Fruit fly (Drosophila melanogaster): ENCODE results near the gene CheB74a.
A peak's percentile ranks its signal among the peaks of the same experiment; 100 is the strongest.

The CheB74a gene

dm6 chr3L:17719754-17720153 is at the start of gene CheB74a:
Gene CheB74a (minus strand): TSS chr3L:17719854.
- TF ChIP-seq Abd-B (GFP tag; optimal IDR thresholded peaks at IDR 0.05): no peak
- TF ChIP-seq Hnf4 (GFP tag; optimal IDR thresholded peaks at IDR 0.05): no peak
- TF ChIP-seq lola (GFP tag; optimal IDR thresholded peaks at IDR 0.05): no peak
- TF ChIP-seq psq (GFP tag; optimal IDR thresholded peaks at IDR 0.05): no peak
- no peak for TF ChIP-seq fru (GFP tag; optimal IDR thresholded peaks at IDR 0.05)
- TF ChIP-seq brk (GFP tag; optimal IDR thresholded peaks at IDR 0.05): no peak

- TF ChIP-seq Dif (GFP tag; optimal IDR thresholded peaks at IDR 0.05; ENCODE audit: partially characterized antibody) (no peak), sv (GFP tag; optimal IDR thresholded peaks at IDR 0.05) (no peak)
Measured at dm6 chr3L:17763987-17764386, 44.3 kb upstream of the CheB74a start, which contains the start of the genes Adgf-A and Adgf-A2. Gene Adgf-A (minus strand): TSS chr3L:17764158. Gene Adgf-A2 (minus strand): TSS chr3L:17764158.

dm6 chr3L:17759072-17759747 is 39.6 kb upstream of the CheB74a start, which contains the start of gene CG32181:
Gene CG32181 (plus strand): TSS chr3L:17759697.
- TF ChIP-seq Rel (GFP tag; optimal IDR thresholded peaks at IDR 0.05) (no peak), Rel (tag; optimal IDR thresholded peaks at IDR 0.05) (no peak), foxo (GFP tag; optimal IDR thresholded peaks at IDR 0.05) (no peak), Hr78 (GFP tag; optimal IDR thresholded peaks at IDR 0.05) (no peak), Hnf4 (GFP tag; optimal IDR thresholded peaks at IDR 0.05) (no peak), CG9705 (GFP tag; optimal IDR thresholded peaks at IDR 0.05) (no peak), lola (GFP tag; optimal IDR thresholded peaks at IDR 0.05) (no peak), dl (GFP tag; optimal IDR thresholded peaks at IDR 0.05; ENCODE audit: insufficient read depth in 1 of 2, partially characterized antibody in 2 of 2) (no peak), pan (optimal IDR thresholded peaks at IDR 0.05) (no peak), dsf (GFP tag; optimal IDR thresholded peaks at IDR 0.05; ENCODE audit: borderline replicate concordance) (no peak), Vsx2 (GFP tag; optimal IDR thresholded peaks at IDR 0.05; ENCODE audit: partially characterized antibody) (no peak)

- TF ChIP-seq Jra (GFP tag; optimal IDR thresholded peaks at IDR 0.05) (no peak), pan (optimal IDR thresholded peaks at IDR 0.05) (no peak), tai (GFP tag; optimal IDR thresholded peaks at IDR 0.05) (no peak), Rel (GFP tag; optimal IDR thresholded peaks at IDR 0.05) (no peak), Rel (tag; optimal IDR thresholded peaks at IDR 0.05) (no peak), ey (GFP tag; optimal IDR thresholded peaks at IDR 0.05) (no peak), h (GFP tag; optimal IDR thresholded peaks at IDR 0.05) (no peak), woc (GFP tag; optimal IDR thresholded peaks at IDR 0.05) (no peak), Vsx2 (GFP tag; optimal IDR thresholded peaks at IDR 0.05; ENCODE audit: partially characterized antibody) (no peak), lola (GFP tag; optimal IDR thresholded peaks at IDR 0.05) (no peak), Dif (GFP tag; optimal IDR thresholded peaks at IDR 0.05; ENCODE audit: partially characterized antibody) (no peak), br (GFP tag; optimal IDR thresholded peaks at IDR 0.05) (no peak), Hr83 (GFP tag; optimal IDR thresholded peaks at IDR 0.05; ENCODE audit: poor library complexity, severe bottlenecking) (no peak), Abd-B (GFP tag; optimal IDR thresholded peaks at IDR 0.05) (no peak), Sp1 (GFP tag; optimal IDR thresholded peaks at IDR 0.05) (no peak), GATAd (GFP tag; optimal IDR thresholded peaks at IDR 0.05) (no peak), dl (GFP tag; optimal IDR thresholded peaks at IDR 0.05; ENCODE audit: insufficient read depth in 1 of 2, partially characterized antibody in 2 of 2) (no peak), jim (GFP tag; optimal IDR thresholded peaks at IDR 0.05) (no peak), CG9705 (GFP tag; optimal IDR thresholded peaks at IDR 0.05) (no peak), Mio (GFP tag; optimal IDR thresholded peaks at IDR 0.05) (no peak)
Measured at dm6 chr3L:17758084-17758211, 38.3 kb upstream of the CheB74a start, which contains the start of gene CG32182. Gene CG32182 (plus strand): TSS chr3L:17758112.

- TF ChIP-seq rgr (GFP tag; optimal IDR thresholded peaks at IDR 0.05): peak; percentile 55
- TF ChIP-seq br (GFP tag; optimal IDR thresholded peaks at IDR 0.05): peak; percentile 56
- no peak for TF ChIP-seq lola (GFP tag; optimal IDR thresholded peaks at IDR 0.05)
- peak in 1 of 2 experiments; percentile 53 for TF ChIP-seq dl (GFP tag; optimal IDR thresholded peaks at IDR 0.05; ENCODE audit: insufficient read depth in 1 of 2, partially characterized antibody in 2 of 2)
- peak; percentile 65 for TF ChIP-seq woc (GFP tag; optimal IDR thresholded peaks at IDR 0.05)
- TF ChIP-seq sv (GFP tag; optimal IDR thresholded peaks at IDR 0.05): peak; percentile 34
- no peak for TF ChIP-seq Jra (GFP tag; optimal IDR thresholded peaks at IDR 0.05)
- peak; percentile 45 for TF ChIP-seq ey (GFP tag; optimal IDR thresholded peaks at IDR 0.05)
- TF ChIP-seq fru (GFP tag; optimal IDR thresholded peaks at IDR 0.05): peak; percentile 77
- peak; percentile 57 for TF ChIP-seq dmrt93B (GFP tag; optimal IDR thresholded peaks at IDR 0.05)
- TF ChIP-seq OdsH (GFP tag; optimal IDR thresholded peaks at IDR 0.05): peak; percentile 71
- no peak for TF ChIP-seq Dfd (GFP tag; optimal IDR thresholded peaks at IDR 0.05)
- peak; percentile 3 for TF ChIP-seq CG32264 (GFP tag; optimal IDR thresholded peaks at IDR 0.05)
- peak; percentile 50 for TF ChIP-seq psq (GFP tag; optimal IDR thresholded peaks at IDR 0.05)
- no peak for TF ChIP-seq usp (GFP tag; optimal IDR thresholded peaks at IDR 0.05)
- no peak for TF ChIP-seq Mio (GFP tag; optimal IDR thresholded peaks at IDR 0.05)
- TF ChIP-seq brk (GFP tag; optimal IDR thresholded peaks at IDR 0.05): no peak
- TF ChIP-seq GATAd (GFP tag; optimal IDR thresholded peaks at IDR 0.05): no peak
- peak; percentile 67 for TF ChIP-seq HLH106 (tag; optimal IDR thresholded peaks at IDR 0.05)
- peak; percentile 73 for TF ChIP-seq h (GFP tag; optimal IDR thresholded peaks at IDR 0.05)
- peak; percentile 43 for TF ChIP-seq Dif (GFP tag; optimal IDR thresholded peaks at IDR 0.05; ENCODE audit: partially characterized antibody)
- TF ChIP-seq jim (GFP tag; optimal IDR thresholded peaks at IDR 0.05): no peak
- TF ChIP-seq Hr78 (GFP tag; optimal IDR thresholded peaks at IDR 0.05): no peak
- TF ChIP-seq CG9705 (GFP tag; optimal IDR thresholded peaks at IDR 0.05): peak; percentile 27
- TF ChIP-seq foxo (GFP tag; optimal IDR thresholded peaks at IDR 0.05): peak in 1 of 2 experiments; percentile 76
- no peak for TF ChIP-seq Hr83 (GFP tag; optimal IDR thresholded peaks at IDR 0.05; ENCODE audit: poor library complexity, severe bottlenecking)
- TF ChIP-seq Sp1 (GFP tag; optimal IDR thresholded peaks at IDR 0.05): peak; percentile 67
- peak; percentile 16 for TF ChIP-seq Hnf4 (GFP tag; optimal IDR thresholded peaks at IDR 0.05)
Measured at dm6 chr3L:17757156-17758083, 37.8 kb upstream of the CheB74a start.

Measured in whole organism, wandering third instar larva.